Worm (Caenorhabditis elegans) whole organism, dauer: Measurements from ENCODE around the gene C23G10.10.

Experiments
- unc-62 ChIP-seq: sonication (generic microtip); optimal IDR thresholded peaks from 2 replicates; lab custom pipeline; 2017; ENCODE audit warnings: missing biosample characterization, missing genetic modification reagents, missing genetic modification characterization

C23G10.10 gene

DNA sequence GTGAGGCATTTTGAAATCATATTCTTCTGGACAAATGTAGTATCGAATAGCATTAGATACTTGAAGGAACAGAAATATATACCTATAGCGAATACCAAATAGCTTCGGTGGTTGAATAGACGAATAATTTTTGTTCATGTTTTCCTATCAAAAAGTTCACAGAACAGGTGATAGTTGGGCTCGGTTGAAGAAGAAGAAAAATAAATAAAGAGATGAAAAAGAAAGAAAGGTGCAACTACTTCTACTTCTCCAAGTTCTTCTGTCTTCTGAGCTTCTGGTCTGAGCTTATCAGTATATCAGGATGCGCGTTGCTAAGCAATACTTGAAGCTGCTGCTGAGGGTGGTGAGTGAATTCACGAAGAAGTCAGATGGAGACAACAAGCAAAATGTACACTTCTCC, at the start of gene C23G10.10:
Gene C23G10.10 (minus strand): TSS at position 101 of the 400 bp plus-strand sequence.
- TF ChIP-seq unc-62 (GFP tag; lab: Kevin White, UChicago) = no peak

DNA sequence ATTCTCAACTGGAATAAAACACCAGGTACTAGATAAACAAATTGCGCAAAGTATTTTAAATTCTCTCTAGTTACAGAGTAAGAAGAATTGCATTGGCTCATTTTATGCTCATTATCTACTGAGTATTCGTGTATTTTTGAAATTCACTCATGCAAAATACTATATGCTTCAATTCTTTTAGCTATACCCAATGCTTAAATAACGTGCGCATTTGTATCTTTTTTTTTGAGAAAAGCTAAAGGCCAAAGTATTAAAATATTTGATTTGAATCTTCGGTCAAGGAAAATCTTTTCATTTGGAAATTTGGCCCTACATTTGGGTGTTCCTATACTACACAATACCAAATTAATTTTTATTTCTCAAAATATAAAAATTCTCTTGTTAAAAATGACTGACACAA, 48.2 kb upstream of the C23G10.10 start, which contains the start of gene srg-4:
Gene srg-4 (minus strand): TSS at position 101 of the 400 bp plus-strand sequence.
- TF ChIP-seq unc-62 (GFP tag; lab: Kevin White, UChicago) = no peak

ce11 chrIII:6260115-6260514, 46.3 kb upstream of the C23G10.10 start, which contains the start of gene srg-2:
TSS of gene srg-2 (minus strand) at chrIII:6260215.
- no peak for TF ChIP-seq unc-62 (GFP tag; lab: Kevin White, UChicago)

DNA sequence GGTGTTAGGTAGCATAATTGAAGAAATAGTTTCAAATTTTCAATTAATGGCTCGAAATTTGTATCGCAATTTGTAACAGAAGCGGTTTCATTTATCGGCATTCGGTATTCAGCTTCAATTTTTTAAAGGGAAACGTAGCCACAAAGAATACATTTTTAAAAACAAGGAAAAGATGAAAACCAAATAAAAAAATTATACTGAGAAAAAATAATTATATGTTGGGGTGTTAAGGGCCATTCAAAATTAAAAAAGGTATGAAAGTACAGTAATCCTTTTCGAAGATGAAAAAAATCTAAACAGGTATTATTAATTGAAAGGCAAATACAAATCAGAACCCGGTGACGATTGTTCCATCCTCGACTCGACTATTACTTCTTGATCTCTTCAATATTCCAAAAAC, 44.4 kb upstream of the C23G10.10 start, which contains the start of gene srg-1:
Gene srg-1 (minus strand): TSS at position 101 of the 400 bp plus-strand sequence.
- no peak for TF ChIP-seq unc-62 (GFP tag; lab: Kevin White, UChicago)

ce11 chrIII:6256675-6257074, 42.9 kb upstream of the C23G10.10 start, which contains the start of gene srg-9:
TSS of gene srg-9 (minus strand) at chrIII:6256775.
- TF ChIP-seq unc-62 (GFP tag; lab: Kevin White, UChicago) = no peak

- TF ChIP-seq unc-62 (GFP tag; lab: Kevin White, UChicago) = no peak
Observed at ce11 chrIII:6254737-6255136, 40.9 kb upstream of the C23G10.10 start, which contains the start of gene srg-8. TSS of gene srg-8 (minus strand) at chrIII:6254837.

ce11 chrIII:6251511-6251910, 37.7 kb upstream of the C23G10.10 start, which contains the start of gene amdh-1:
TSS of gene amdh-1 (plus strand) at chrIII:6251811.
- no peak for TF ChIP-seq unc-62 (GFP tag; lab: Kevin White, UChicago)

ce11 chrIII:6248064-6248687, 34.4 kb upstream of the C23G10.10 start, which contains the start of the genes gen-1 and stt-3:
TSS of gene gen-1 (minus strand) at chrIII:6248158.
TSS of gene stt-3 (plus strand) at chrIII:6248637.
- no peak for TF ChIP-seq unc-62 (GFP tag; lab: Kevin White, UChicago)

DNA sequence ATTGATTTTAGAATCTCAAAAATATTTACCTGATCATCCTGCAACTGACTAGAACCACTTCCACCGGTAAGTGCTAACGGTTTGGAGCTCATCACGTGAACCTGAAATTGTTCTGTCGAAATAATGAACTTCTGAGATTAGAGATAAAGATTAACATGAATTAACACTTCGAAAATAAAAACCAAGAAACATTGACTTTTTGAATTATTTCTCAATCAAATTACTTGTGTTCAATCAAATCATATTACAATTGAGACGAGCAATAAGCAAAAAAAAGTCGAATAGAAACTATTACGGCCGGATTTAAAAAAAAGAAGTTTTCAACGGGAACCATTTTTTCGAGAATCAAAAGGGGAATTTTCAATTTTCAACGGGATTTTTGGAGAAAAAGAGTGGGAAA, 31.9 kb upstream of the C23G10.10 start, which contains the start of gene bcas-2:
Gene bcas-2 (minus strand): TSS at position 101 of the 400 bp plus-strand sequence.
- TF ChIP-seq unc-62 (GFP tag; lab: Kevin White, UChicago) = no peak

DNA sequence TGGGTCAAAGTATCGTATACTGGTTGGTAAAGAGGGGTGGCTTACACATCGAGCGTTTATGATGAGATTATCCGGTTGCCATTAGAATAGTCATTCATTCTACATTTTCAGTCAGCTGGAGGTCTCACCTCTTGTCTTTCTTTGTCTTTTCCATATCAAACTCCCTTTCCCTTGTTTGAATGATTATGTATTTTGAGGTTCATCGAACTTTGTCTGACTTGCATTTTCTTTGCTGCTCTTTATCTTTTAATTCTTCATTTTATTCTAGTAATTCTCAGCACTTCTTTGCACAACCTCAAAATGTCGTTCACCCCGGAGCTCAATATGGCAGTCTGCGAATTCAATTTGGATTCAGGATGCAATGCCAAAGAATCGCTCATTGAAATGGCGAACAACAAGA, 26.7 kb upstream of the C23G10.10 start, which contains the start of gene T12A2.3:
Gene T12A2.3 (plus strand): TSS at position 301 of the 400 bp plus-strand sequence.
- no peak for TF ChIP-seq unc-62 (GFP tag; lab: Kevin White, UChicago)

DNA sequence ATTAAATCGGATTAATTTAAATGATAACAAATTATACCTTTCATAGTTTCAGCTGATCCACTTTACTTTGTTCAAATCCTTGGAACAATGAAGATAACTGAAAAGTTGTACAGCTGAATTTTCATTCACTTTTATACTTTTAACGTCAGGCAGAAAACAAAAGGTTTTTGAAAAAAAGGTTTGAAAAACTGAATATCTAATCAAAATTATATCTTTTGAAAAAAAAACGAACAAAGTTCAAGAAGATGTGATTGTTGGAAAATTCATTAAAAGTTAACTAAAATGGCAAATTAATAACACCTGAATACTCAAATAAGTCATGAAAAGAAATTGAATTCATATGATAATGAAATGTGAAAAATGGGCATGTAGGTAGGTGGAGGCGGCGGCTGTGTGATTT, 22.8 kb upstream of the C23G10.10 start, which contains the start of gene T12A2.21:
Gene T12A2.21 (minus strand): TSS at position 101 of the 400 bp plus-strand sequence.
- TF ChIP-seq unc-62 (GFP tag; lab: Kevin White, UChicago) = no peak

DNA sequence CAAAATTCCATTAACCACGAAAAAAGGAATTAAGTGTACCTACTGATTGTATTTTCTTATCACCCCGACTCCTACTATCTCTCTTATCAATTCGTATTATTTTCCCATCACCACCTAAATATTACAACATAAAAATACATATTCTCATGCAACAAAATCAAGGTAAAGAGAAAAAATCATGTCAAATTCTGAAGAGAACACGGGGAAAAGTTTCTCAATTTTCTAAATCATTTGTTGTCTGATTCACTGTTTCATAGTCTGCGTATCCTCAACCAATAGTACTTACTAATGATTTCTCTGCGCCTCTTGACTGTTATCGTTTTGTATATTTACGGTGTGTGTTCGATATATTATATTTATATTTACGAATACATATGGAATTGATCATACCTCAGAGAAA, 18.1 kb upstream of the C23G10.10 start:
- no peak for TF ChIP-seq unc-62 (GFP tag; lab: Kevin White, UChicago)

DNA sequence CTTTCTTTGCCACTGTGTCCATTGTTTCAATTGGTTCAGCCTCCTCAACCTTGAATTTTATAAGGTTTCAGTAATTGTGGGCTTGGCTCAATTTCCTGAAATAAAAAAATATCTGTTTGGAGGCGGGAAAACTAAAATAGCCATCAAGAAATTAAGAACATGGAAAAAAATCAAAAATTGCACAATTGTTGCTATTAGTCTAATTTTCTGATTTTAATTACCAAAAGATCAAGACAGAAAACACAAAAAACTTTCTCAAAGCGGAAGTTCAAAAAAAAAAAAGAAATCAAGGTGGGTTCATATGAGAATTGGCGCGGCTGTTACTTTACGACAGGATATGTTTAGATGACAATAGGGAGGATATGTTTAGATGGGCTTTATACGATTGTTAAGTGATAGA, 17.1 kb upstream of the C23G10.10 start, which contains the start of gene esyt-2:
Gene esyt-2 (minus strand): TSS at position 101 of the 400 bp plus-strand sequence.
- no peak for TF ChIP-seq unc-62 (GFP tag; lab: Kevin White, UChicago)

DNA sequence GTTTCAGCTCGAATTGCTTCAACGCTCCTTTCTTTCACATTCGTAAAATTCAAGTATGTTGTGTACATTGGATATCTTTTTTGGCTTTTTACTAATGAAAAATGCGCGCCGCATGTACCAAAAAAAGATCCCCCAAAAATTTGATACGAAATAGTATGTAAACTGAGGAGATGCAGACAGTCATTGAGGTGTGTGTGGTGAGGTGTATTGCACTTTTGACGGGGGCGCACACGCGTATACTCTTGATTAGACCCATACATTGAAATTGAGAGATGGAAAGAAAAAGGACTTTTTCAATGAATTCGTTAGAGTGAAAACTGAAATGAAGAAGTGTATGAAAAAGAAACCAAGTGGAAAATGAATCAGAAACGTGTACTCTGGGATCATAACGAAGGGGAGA, 7.6 kb upstream of the C23G10.10 start:
- no peak for TF ChIP-seq unc-62 (GFP tag; lab: Kevin White, UChicago)

ce11 chrIII:6216833-6217466, 3.1 kb upstream of the C23G10.10 start, which contains the start of gene hot-4:
TSS of gene hot-4 (plus strand) at chrIII:6217416.
- TF ChIP-seq unc-62 (GFP tag; lab: Kevin White, UChicago) = no peak

ce11 chrIII:6215943-6216342, 2.1 kb upstream of the C23G10.10 start:
- TF ChIP-seq unc-62 (GFP tag; lab: Kevin White, UChicago) = no peak
